Fruit fly (Drosophila melanogaster) Kc167 (cell line): ENCODE data around the gene eIF5B.

Experiments
- Myc ChIP-seq: fragments of >200 bp; optimal IDR thresholded peaks from 2 replicates; lab custom pipeline; 2017; ENCODE audit warnings: missing external identifiers
- Sin3A ChIP-seq: fragments of >200 bp; optimal IDR thresholded peaks from 2 replicates; lab custom pipeline; 2018; ENCODE audit warnings: missing external identifiers
- h ChIP-seq: fragments of >200 bp; optimal IDR thresholded peaks from 3 replicates; lab custom pipeline; 2018; ENCODE audit warnings: missing external identifiers
- insv ChIP-seq: fragments of >200 bp; optimal IDR thresholded peaks from 3 replicates; lab custom pipeline; 2018; ENCODE audit warnings: missing external identifiers
- psq ChIP-seq: fragments of >200 bp; optimal IDR thresholded peaks from 2 replicates; lab custom pipeline; 2017; ENCODE audit warnings: missing external identifiers
- ttk ChIP-seq: sonication (Bioruptor generic); optimal IDR thresholded peaks from 2 replicates; lab custom pipeline; 2017; ENCODE audit warnings: missing external identifiers

- TF ChIP-seq insv (lab: Kevin White, UChicago) (no peak), h (lab: Kevin White, UChicago) (no peak), ttk (lab: Kevin White, UChicago) (no peak), psq (lab: Kevin White, UChicago) (no peak), Sin3A (no peak), Myc (lab: Kevin White, UChicago) (no peak)
These were observed 75.4 kb downstream of the eIF5B start for dm6 chr3L:3385437-3385802.
